Worm (Caenorhabditis elegans): ENCODE results near the gene str-252.

The str-252 gene

ce11 chrV:13955370-13956089 lies 39.2 kb downstream of the str-252 start:
- TF ChIP-seq ekl-4 (GFP tag; IDR thresholded peaks at IDR 0.05): no peak
- no peak for TF ChIP-seq tlf-1 (GFP tag; optimal IDR thresholded peaks at IDR 0.05)
- TF ChIP-seq unc-62 (GFP tag; optimal IDR thresholded peaks at IDR 0.05): peak; percentile 63
- TF ChIP-seq snpc-3.4 (tag; optimal IDR thresholded peaks at IDR 0.05): no peak
- TF ChIP-seq tbp1 (GFP tag; optimal IDR thresholded peaks at IDR 0.05): no peak

ce11 chrV:13957691-13958090 lies 41.4 kb downstream of the str-252 start:
- TF ChIP-seq B0261.1 (tag; optimal IDR thresholded peaks at IDR 0.05): no peak
- no peak for TF ChIP-seq ceh-79 (tag; optimal IDR thresholded peaks at IDR 0.05)
- TF ChIP-seq sptf-2 (GFP tag; optimal IDR thresholded peaks at IDR 0.05): no peak
- no peak for TF ChIP-seq ets-4 (GFP tag; optimal IDR thresholded peaks at IDR 0.05)
- TF ChIP-seq gei-17 (GFP tag; optimal IDR thresholded peaks at IDR 0.05): no peak
- TF ChIP-seq ztf-3 (GFP tag; optimal IDR thresholded peaks at IDR 0.05): no peak
- no peak for TF ChIP-seq somi-1 (GFP tag; optimal IDR thresholded peaks at IDR 0.05)
- no peak for TF ChIP-seq B0336.3 (GFP tag; IDR thresholded peaks at IDR 0.05)
- no peak for TF ChIP-seq madf-10 (tag; optimal IDR thresholded peaks at IDR 0.05)
- TF ChIP-seq nfya-1 (tag; optimal IDR thresholded peaks at IDR 0.05; ENCODE audit: borderline replicate concordance, insufficient read depth): no peak
- TF ChIP-seq athp-1 (tag; optimal IDR thresholded peaks at IDR 0.05): no peak
- no peak for TF ChIP-seq B0019.2 (GFP tag; conservative IDR thresholded peaks at IDR 0.05)
- no peak for TF ChIP-seq lsy-27 (tag; optimal IDR thresholded peaks at IDR 0.05; ENCODE audit: borderline replicate concordance, insufficient read depth)
- no peak for TF ChIP-seq ztf-26 (tag; optimal IDR thresholded peaks at IDR 0.05)
- no peak for TF ChIP-seq F49E8.2 (tag; optimal IDR thresholded peaks at IDR 0.05; ENCODE audit: insufficient read depth)
- TF ChIP-seq lir-1 (GFP tag; conservative IDR thresholded peaks at IDR 0.05): no peak
- no peak for TF ChIP-seq egrh-3 (GFP tag; IDR thresholded peaks at IDR 0.05)
- TF ChIP-seq ceh-100 (GFP tag; IDR thresholded peaks at IDR 0.05): no peak

ce11 chrV:13958247-13958646 lies 42.0 kb downstream of the str-252 start, which contains the start of gene R10D12.10:
Gene R10D12.10, minus strand, starts transcription at chrV:13958347.
- TF ChIP-seq sea-2 (GFP tag; IDR thresholded peaks at IDR 0.05) (no peak), F37B4.10 (GFP tag; IDR thresholded peaks at IDR 0.05) (no peak), hmg-20 (GFP tag; IDR thresholded peaks at IDR 0.05) (no peak), lin-40 (tag; optimal IDR thresholded peaks at IDR 0.05) (no peak), K11D2.4 (GFP tag; IDR thresholded peaks at IDR 0.05) (no peak), F33H1.4 (GFP tag; IDR thresholded peaks at IDR 0.05) (no peak), ztf-28 (GFP tag; IDR thresholded peaks at IDR 0.05) (no peak), B0336.3 (GFP tag; IDR thresholded peaks at IDR 0.05) (no peak), him-1 (tag; optimal IDR thresholded peaks at IDR 0.05) (no peak), hlh-26 (GFP tag; conservative IDR thresholded peaks at IDR 0.05) (no peak), madf-3 (GFP tag; IDR thresholded peaks at IDR 0.05) (no peak)

ce11 chrV:13960916-13961315 lies 44.6 kb downstream of the str-252 start, which contains the start of gene srh-24:
Gene srh-24, minus strand, starts transcription at chrV:13961016.
- TF ChIP-seq chd-7 (tag; optimal IDR thresholded peaks at IDR 0.05) (no peak), ama-1 (optimal IDR thresholded peaks at IDR 0.05) (no peak), ama-1 (GFP tag; optimal IDR thresholded peaks at IDR 0.05) (no peak), egl-44 (GFP tag; IDR thresholded peaks at IDR 0.05) (0 out of 2 replicates have a peak, but pooled peaks have one; percentile 14), ztf-6 (GFP tag; IDR thresholded peaks at IDR 0.05) (no peak), pbrm-1 (GFP tag; IDR thresholded peaks at IDR 0.05) (no peak)

Data from whole organism, young adult.